Worm (Caenorhabditis elegans) whole organism, mixed stage, embryonic: ENCODE measurements around the gene Y41D4B.1.

Experiments used
- M03D4.4 ChIP-seq: sonication (generic microtip); optimal IDR thresholded peaks from 2 replicates; lab custom pipeline; 2017; ENCODE audit warnings: mild to moderate bottlenecking, missing genetic modification characterization, missing compliant biosample characterization
- bed-3 ChIP-seq: fragments of 200-800 bp; sonication (Bioruptor generic); optimal IDR thresholded peaks from 3 replicates; lab custom pipeline; 2018; ENCODE audit warnings: mild to moderate bottlenecking, missing genetic modification characterization, moderate library complexity, missing compliant biosample characterization
- blmp-1 ChIP-seq: fragments of 150-350 bp; optimal IDR thresholded peaks from 2 replicates; lab custom pipeline; 2014; ENCODE audit warnings: missing biosample characterization, missing genetic modification characterization
- ceh-43 ChIP-seq: fragments of 200-800 bp; sonication (Bioruptor generic); optimal IDR thresholded peaks from 2 replicates; lab custom pipeline; 2018; ENCODE audit warnings: mild to moderate bottlenecking, missing genetic modification characterization, moderate library complexity, missing compliant biosample characterization
- ces-1 ChIP-seq: fragments of 150-350 bp; optimal IDR thresholded peaks from 2 replicates; lab custom pipeline; 2014; ENCODE audit warnings: missing biosample characterization, missing genetic modification reagents, missing genetic modification characterization
- cnd-1 ChIP-seq: fragments of 200-800 bp; sonication (Bioruptor generic); optimal IDR thresholded peaks from 2 replicates; lab custom pipeline; 2018; ENCODE audit warnings: mild to moderate bottlenecking, missing genetic modification characterization, missing compliant biosample characterization
- elt-1 ChIP-seq: sonication (generic microtip); optimal IDR thresholded peaks from 2 replicates; lab custom pipeline; 2017; ENCODE audit warnings: missing genetic modification characterization, mild to moderate bottlenecking, missing compliant biosample characterization, antibody characterized with exemption, moderate library complexity, borderline replicate concordance; ENCODE audit not compliant: insufficient read depth
- elt-3 ChIP-seq: fragments of 150-350 bp; optimal IDR thresholded peaks from 2 replicates; lab custom pipeline; 2014; ENCODE audit warnings: missing biosample characterization, missing genetic modification characterization
- flh-1 ChIP-seq: fragments of 200-800 bp; sonication (Bioruptor generic); optimal IDR thresholded peaks from 2 replicates; lab custom pipeline; 2018; ENCODE audit warnings: mild to moderate bottlenecking, missing genetic modification characterization, moderate library complexity, missing compliant biosample characterization
- hlh-1 ChIP-seq: fragments of 150-350 bp; optimal IDR thresholded peaks from 2 replicates; lab custom pipeline; 2014; ENCODE audit warnings: missing biosample characterization, missing genetic modification reagents, missing genetic modification characterization
- lsy-2 ChIP-seq: fragments of 150-350 bp; optimal IDR thresholded peaks from 2 replicates; lab custom pipeline; 2014; ENCODE audit warnings: missing biosample characterization, missing genetic modification characterization
- mep-1 ChIP-seq: fragments of 150-350 bp; optimal IDR thresholded peaks from 2 replicates; lab custom pipeline; 2017; ENCODE audit warnings: missing biosample characterization, missing genetic modification reagents, missing genetic modification characterization, inconsistent platforms
- mls-2 ChIP-seq: sonication (generic microtip); optimal IDR thresholded peaks from 2 replicates; lab custom pipeline; 2016; ENCODE audit warnings: mild to moderate bottlenecking, missing genetic modification characterization, moderate library complexity, missing compliant biosample characterization
- nhr-12 ChIP-seq: fragments of 150-350 bp; optimal IDR thresholded peaks from 2 replicates; lab custom pipeline; 2014; ENCODE audit warnings: missing biosample characterization, missing genetic modification characterization
- nhr-2 ChIP-seq: fragments of 150-350 bp; optimal IDR thresholded peaks from 2 replicates; lab custom pipeline; 2014; ENCODE audit warnings: missing biosample characterization, missing genetic modification characterization
- nhr-237 ChIP-seq: fragments of 150-350 bp; optimal IDR thresholded peaks from 2 replicates; lab custom pipeline; 2014; ENCODE audit warnings: missing biosample characterization, missing genetic modification characterization
- nhr-76 ChIP-seq: sonication (generic microtip); optimal IDR thresholded peaks from 2 replicates; lab custom pipeline; 2017; ENCODE audit warnings: missing biosample characterization, missing genetic modification characterization
- pha-4 ChIP-seq: fragments of 150-350 bp; optimal IDR thresholded peaks from 2 replicates; lab custom pipeline; 2018; ENCODE audit warnings: missing biosample characterization, missing genetic modification reagents, missing genetic modification characterization
- sem-2 ChIP-seq: fragments of 200-800 bp; sonication (Bioruptor generic); optimal IDR thresholded peaks from 2 replicates; lab custom pipeline; 2018; ENCODE audit warnings: mild to moderate bottlenecking, missing genetic modification characterization, missing compliant biosample characterization
- sptf-1 ChIP-seq: sonication (generic microtip); optimal IDR thresholded peaks from 2 replicates; lab custom pipeline; 2017; ENCODE audit warnings: mild to moderate bottlenecking, missing genetic modification characterization, moderate library complexity, missing compliant biosample characterization
- tbx-8 ChIP-seq: fragments of 200-800 bp; sonication (Bioruptor generic); optimal IDR thresholded peaks from 2 replicates; lab custom pipeline; 2018; ENCODE audit warnings: mild to moderate bottlenecking, missing genetic modification characterization, moderate library complexity, missing compliant biosample characterization
- unc-120 ChIP-seq: sonication (generic microtip); optimal IDR thresholded peaks from 2 replicates; lab custom pipeline; 2017; ENCODE audit warnings: missing genetic modification characterization, missing compliant biosample characterization; ENCODE audit not compliant: poor library complexity, severe bottlenecking
- unc-39 ChIP-seq: fragments of 150-350 bp; optimal IDR thresholded peaks from 2 replicates; lab custom pipeline; 2014; ENCODE audit warnings: missing biosample characterization, missing genetic modification characterization
- unc-62 ChIP-seq: fragments of 150-350 bp; optimal IDR thresholded peaks from 2 replicates; lab custom pipeline; 2014; ENCODE audit warnings: missing biosample characterization, missing genetic modification reagents, missing genetic modification characterization
- zip-8 ChIP-seq: fragments of 150-350 bp; optimal IDR thresholded peaks from 2 replicates; lab custom pipeline; 2014; ENCODE audit warnings: missing biosample characterization, missing genetic modification characterization
- ztf-11 ChIP-seq: fragments of 150-350 bp; optimal IDR thresholded peaks from 2 replicates; lab custom pipeline; 2014; ENCODE audit warnings: missing biosample characterization, missing genetic modification characterization

The Y41D4B.1 gene

DNA sequence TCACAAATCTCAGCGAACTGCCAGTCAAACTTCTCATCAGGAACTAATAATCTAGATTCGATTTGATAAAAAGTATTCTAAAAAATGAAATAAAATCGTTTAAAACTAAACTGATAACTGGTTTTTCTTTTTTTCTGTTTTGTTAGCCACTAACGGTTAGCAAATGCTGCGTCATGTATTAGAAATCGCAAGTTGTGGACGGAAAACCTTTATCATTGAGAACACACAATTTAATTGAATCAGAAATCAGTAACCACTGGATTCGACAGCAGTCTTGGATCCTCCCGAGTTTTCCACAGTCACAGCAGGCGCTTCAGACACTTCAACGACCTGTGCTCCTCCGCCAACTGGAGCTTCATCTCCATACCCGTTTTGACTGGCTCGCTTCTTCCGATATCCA, 50.5 kb downstream of the Y41D4B.1 start:
- TF ChIP-seq unc-39 (no peak), sptf-1 (tag; lab: Kevin White, UChicago) (no peak), bed-3 (GFP tag; lab: Kevin White, UChicago) (no peak), cnd-1 (tag; lab: Kevin White, UChicago) (no peak), elt-3 (tag; lab: Kevin White, UChicago) (no peak), elt-1 (no peak), M03D4.4 (no peak), pha-4 (tag; lab: Kevin White, UChicago) (no peak), sem-2 (GFP tag; lab: Kevin White, UChicago) (no peak), flh-1 (GFP tag; lab: Kevin White, UChicago) (no peak), lsy-2 (tag; lab: Kevin White, UChicago) (no peak), unc-62 (GFP tag; lab: Kevin White, UChicago) (no peak), nhr-12 (tag; lab: Kevin White, UChicago) (no peak)

DNA sequence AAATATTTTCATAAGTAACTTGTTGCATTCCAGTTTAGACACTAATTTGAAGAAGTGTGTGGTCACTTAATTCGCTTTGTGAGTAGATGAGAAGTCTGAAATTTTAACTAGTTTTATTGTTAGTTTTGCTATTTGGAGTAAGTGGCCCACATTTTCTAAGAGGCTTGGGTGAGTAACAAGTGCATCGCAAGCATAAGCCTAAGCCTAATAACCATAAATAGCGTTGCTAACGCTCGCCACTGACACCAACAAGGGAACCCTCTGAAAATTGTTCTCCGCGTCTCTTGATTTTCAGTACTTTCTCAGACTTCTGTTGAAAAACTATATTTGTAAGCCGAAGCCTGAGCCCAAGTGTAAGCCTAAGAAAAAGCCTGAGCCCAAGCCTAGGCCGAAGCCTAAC, 51.8 kb downstream of the Y41D4B.1 start, which contains the start of gene epic-3:
Gene epic-3, minus strand, starts transcription at position 101 of the 400 bp plus-strand sequence.
- TF ChIP-seq mep-1 (tag; lab: Kevin White, UChicago) (no peak), tbx-8 (GFP tag; lab: Kevin White, UChicago) (no peak), elt-3 (tag; lab: Kevin White, UChicago) (no peak), lsy-2 (tag; lab: Kevin White, UChicago) (no peak), unc-39 (no peak), M03D4.4 (no peak), flh-1 (GFP tag; lab: Kevin White, UChicago) (no peak)

- TF ChIP-seq nhr-237 (tag; lab: Kevin White, UChicago) = no peak
- no peak for TF ChIP-seq lsy-2 (tag; lab: Kevin White, UChicago)
- no peak for TF ChIP-seq nhr-2 (tag; lab: Kevin White, UChicago)
- TF ChIP-seq sem-2 (GFP tag; lab: Kevin White, UChicago) = no peak
- TF ChIP-seq mls-2 (tag; lab: Kevin White, UChicago) = no peak
- TF ChIP-seq blmp-1 (tag; lab: Kevin White, UChicago) = no peak
- TF ChIP-seq tbx-8 (GFP tag; lab: Kevin White, UChicago) = no peak
- TF ChIP-seq hlh-1 (tag; lab: Kevin White, UChicago) = no peak
- no peak for TF ChIP-seq elt-1
- no peak for TF ChIP-seq nhr-12 (tag; lab: Kevin White, UChicago)
- TF ChIP-seq ces-1 (GFP tag; lab: Kevin White, UChicago) = no peak
- TF ChIP-seq ceh-43 (GFP tag; lab: Kevin White, UChicago) = no peak
- TF ChIP-seq unc-120 (tag; lab: Kevin White, UChicago) = no peak
- no peak for TF ChIP-seq unc-39
- TF ChIP-seq ztf-11 (tag; lab: Kevin White, UChicago) = no peak
- no peak for TF ChIP-seq nhr-76 (tag; lab: Kevin White, UChicago)
- TF ChIP-seq zip-8 (tag; lab: Kevin White, UChicago) = no peak
- no peak for TF ChIP-seq cnd-1 (tag; lab: Kevin White, UChicago)
- TF ChIP-seq sptf-1 (tag; lab: Kevin White, UChicago) = no peak
- no peak for TF ChIP-seq mep-1 (tag; lab: Kevin White, UChicago)
These were observed 53.4 kb downstream of the Y41D4B.1 start, which contains the start of gene K08D12.8 for ce11 chrIV:1725888-1726287. Gene K08D12.8, plus strand, starts transcription at chrIV:1726188.
